Worm (Caenorhabditis elegans): Measurements from ENCODE around the gene K01A6.8.

The K01A6.8 gene

DNA sequence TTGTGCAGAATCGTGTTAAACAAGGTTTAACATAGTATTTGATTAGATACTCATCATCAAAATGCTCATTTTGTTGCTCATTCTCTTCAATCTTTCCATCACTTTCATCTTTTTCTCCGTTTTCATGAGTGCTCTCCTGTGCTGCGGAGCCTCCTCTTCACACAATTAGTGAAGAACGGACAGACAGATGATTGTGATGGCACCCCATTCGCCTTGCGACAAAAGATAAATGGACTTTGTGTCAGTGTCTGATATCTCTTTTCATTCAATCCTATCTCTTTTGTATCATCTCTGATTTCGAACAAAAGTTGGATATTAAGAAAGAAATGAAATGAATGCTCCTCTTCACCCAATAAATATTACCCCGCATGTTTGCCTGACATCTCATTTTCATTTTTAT is 26.8 kb downstream of the K01A6.8 start:
- no peak for TF ChIP-seq aptf-2 (GFP tag; conservative IDR thresholded peaks at IDR 0.05)
- TF ChIP-seq nhr-27 (tag; optimal IDR thresholded peaks at IDR 0.05), result no peak
- no peak for TF ChIP-seq pbrm-1 (GFP tag; IDR thresholded peaks at IDR 0.05)
- no peak for TF ChIP-seq ceh-27 (GFP tag; optimal IDR thresholded peaks at IDR 0.05)
- no peak for TF ChIP-seq cebp-2 (GFP tag; IDR thresholded peaks at IDR 0.05)
- TF ChIP-seq dox-1 (GFP tag; IDR thresholded peaks at IDR 0.05), result no peak
- no peak for TF ChIP-seq ceh-58 (GFP tag; IDR thresholded peaks at IDR 0.05)
- TF ChIP-seq cebp-1 (GFP tag; IDR thresholded peaks at IDR 0.05), result no peak
- TF ChIP-seq cebp-1 (tag; optimal IDR thresholded peaks at IDR 0.05), result no peak
- no peak for TF ChIP-seq ccch-3 (GFP tag; optimal IDR thresholded peaks at IDR 0.05)
- TF ChIP-seq ztf-26 (tag; optimal IDR thresholded peaks at IDR 0.05), result no peak
- TF ChIP-seq efl-1 (GFP tag; optimal IDR thresholded peaks at IDR 0.05), result no peak
- no peak for TF ChIP-seq ztf-3 (GFP tag; optimal IDR thresholded peaks at IDR 0.05)
- no peak for TF ChIP-seq madf-10 (tag; optimal IDR thresholded peaks at IDR 0.05)

DNA sequence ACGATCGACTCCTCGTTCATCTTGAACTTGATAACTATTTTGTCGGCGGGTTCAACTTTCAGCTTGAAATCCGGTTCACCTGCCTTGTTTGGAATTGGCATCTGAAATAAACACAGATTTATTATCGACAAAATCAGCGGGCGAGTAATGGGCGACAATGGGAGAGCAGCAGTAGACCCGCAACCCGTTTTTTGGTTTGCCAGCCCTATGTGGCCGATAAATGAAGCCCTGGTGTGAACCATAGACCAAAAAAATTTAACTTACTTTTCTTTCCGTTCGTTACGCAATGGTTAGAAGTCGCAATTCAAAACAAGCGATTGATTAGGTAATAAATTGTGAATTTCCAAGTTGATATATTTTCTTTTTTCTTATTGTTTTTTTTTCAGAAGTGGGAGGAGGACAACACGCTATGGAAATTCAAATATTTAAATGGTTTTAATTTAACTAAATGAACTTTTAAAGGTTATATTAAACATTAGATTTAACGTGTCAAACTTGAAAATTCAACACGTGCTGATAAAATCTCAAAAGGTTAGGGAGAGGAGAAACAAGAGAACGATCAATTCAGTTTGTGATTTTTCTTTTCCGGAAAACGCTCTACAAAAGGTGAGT is 33.4 kb downstream of the K01A6.8 start, which contains the start of the genes T22B3.3 and alg-3:
TSS of gene T22B3.3 (minus strand) at position 101 of the 612 bp plus-strand sequence.
TSS of gene alg-3 (plus strand) at position 562 of the 612 bp plus-strand sequence.
- no peak for TF ChIP-seq tbx-9 (tag; optimal IDR thresholded peaks at IDR 0.05; ENCODE audit: borderline replicate concordance)
- TF ChIP-seq Y95B8A.8 (GFP tag; IDR thresholded peaks at IDR 0.05), result no peak
- no peak for TF ChIP-seq egl-18 (GFP tag; IDR thresholded peaks at IDR 0.05)
- no peak for TF ChIP-seq tbp1 (GFP tag; optimal IDR thresholded peaks at IDR 0.05)

DNA sequence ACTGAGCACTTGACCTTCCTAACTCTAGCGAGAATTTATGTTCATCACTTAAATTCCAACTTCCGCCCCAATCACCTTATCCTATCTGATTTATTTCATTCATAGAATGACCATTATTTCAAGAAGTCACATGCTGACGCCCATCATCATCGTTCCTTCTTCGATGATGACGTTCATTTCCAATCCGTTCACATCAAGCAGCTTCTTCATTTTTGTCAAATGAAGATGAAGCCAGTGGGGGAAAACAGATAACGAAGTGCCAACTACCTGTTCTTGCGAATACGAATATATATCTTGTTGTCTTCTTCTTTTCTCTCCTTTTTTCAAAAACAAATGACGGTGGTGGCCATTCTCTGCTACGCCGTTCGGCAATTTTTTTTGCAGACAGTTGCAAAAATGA is 35.3 kb downstream of the K01A6.8 start:
- TF ChIP-seq xnd-1 (tag; optimal IDR thresholded peaks at IDR 0.05), result no peak
- TF ChIP-seq pbrm-1 (GFP tag; IDR thresholded peaks at IDR 0.05), result no peak

DNA sequence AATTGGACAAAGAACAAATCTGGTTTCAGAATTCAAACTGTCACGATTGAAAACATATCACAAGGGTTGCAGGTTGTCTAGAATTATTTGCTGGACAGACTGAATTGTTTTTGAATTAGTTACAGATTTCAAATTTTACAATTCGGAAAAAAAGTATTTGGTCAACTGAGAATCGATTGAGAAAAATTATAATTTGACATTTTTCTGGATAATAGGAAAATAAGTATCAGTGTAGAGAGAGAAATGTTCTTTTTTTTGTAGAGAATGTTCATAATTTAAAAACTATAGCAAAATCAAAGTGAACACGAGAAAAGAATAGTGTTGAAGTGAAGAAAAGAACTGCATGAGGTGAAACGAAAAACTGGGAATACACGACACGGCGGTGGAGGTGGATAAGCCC is 36.4 kb downstream of the K01A6.8 start, which contains the start of gene dpy-20:
TSS of gene dpy-20 (minus strand) at position 101 of the 400 bp plus-strand sequence.
- no peak for TF ChIP-seq madf-3 (GFP tag; IDR thresholded peaks at IDR 0.05)

DNA sequence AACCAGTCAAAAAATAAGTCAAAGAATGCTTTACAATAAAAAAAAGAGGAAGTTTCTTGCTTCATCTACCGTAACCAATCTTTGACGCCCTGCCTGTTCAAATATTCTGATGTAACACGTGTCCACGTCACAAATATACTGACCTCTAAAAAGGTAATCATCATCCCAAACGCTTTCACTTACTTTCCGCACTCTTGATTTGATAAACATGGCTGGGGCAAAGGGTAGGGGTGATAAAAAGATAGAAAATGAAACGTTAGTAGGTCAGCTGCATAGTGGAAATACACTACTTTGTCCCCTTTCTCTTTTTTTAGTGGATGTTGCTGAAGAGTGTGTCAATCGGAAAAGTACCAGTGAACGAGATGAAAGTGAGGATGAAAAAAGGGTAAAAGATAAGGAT is 37.1 kb downstream of the K01A6.8 start:
- TF ChIP-seq snpc-4 (GFP tag; optimal IDR thresholded peaks at IDR 0.05), result no peak
- no peak for TF ChIP-seq snpc-4 (tag; optimal IDR thresholded peaks at IDR 0.05)
- no peak for TF ChIP-seq bed-1 (GFP tag; IDR thresholded peaks at IDR 0.05)
- no peak for TF ChIP-seq F22D6.2 (tag; optimal IDR thresholded peaks at IDR 0.05)
- no peak for TF ChIP-seq zim-3 (tag; optimal IDR thresholded peaks at IDR 0.05)
- TF ChIP-seq ztf-22 (GFP tag; optimal IDR thresholded peaks at IDR 0.05), result no peak
- TF ChIP-seq akir-1 (GFP tag; optimal IDR thresholded peaks at IDR 0.05), result no peak
- TF ChIP-seq snpc-3.4 (tag; optimal IDR thresholded peaks at IDR 0.05), result no peak
- TF ChIP-seq madf-3 (GFP tag; IDR thresholded peaks at IDR 0.05), result no peak
- no peak for TF ChIP-seq lsy-27 (tag; optimal IDR thresholded peaks at IDR 0.05; ENCODE audit: borderline replicate concordance, insufficient read depth)
- no peak for TF ChIP-seq gei-17 (GFP tag; optimal IDR thresholded peaks at IDR 0.05)
- no peak for TF ChIP-seq lag-1 (GFP tag; IDR thresholded peaks at IDR 0.05)
- no peak for TF ChIP-seq B0035.1 (tag; optimal IDR thresholded peaks at IDR 0.05)
- no peak for TF ChIP-seq lin-40 (tag; optimal IDR thresholded peaks at IDR 0.05)
- TF ChIP-seq F37B4.10 (GFP tag; IDR thresholded peaks at IDR 0.05), result no peak
- TF ChIP-seq xnd-1 (tag; optimal IDR thresholded peaks at IDR 0.05), result no peak
- TF ChIP-seq F55B11.4 (tag; optimal IDR thresholded peaks at IDR 0.05; ENCODE audit: borderline replicate concordance, insufficient read depth), result no peak
- TF ChIP-seq unc-62 (GFP tag; optimal IDR thresholded peaks at IDR 0.05), result no peak
